Fruit fly (Drosophila melanogaster): ENCODE measurements around the gene MED15.

DNA sequence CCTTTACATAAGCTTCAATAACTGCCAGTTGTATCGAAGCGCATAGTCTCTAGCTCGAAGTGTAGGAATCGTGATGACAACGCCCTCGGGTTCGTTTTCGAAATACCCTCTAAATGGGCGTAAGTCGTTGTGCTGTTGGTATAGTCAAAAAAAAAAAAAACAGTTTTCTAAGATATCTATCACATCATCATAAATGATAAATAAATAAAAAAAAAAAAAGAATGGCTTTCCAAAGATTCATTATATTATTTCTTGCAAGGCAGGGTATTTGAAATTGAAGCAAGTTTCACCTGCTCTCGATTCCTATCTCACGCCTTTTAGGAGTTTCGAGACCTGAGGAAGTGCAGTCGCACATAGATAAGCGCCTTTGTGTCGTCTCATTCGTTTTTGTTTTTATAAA is 20.5 kb downstream of the MED15 start:
- TF ChIP-seq CG8478 (optimal IDR thresholded peaks at IDR 0.05) (no peak), CTCF (optimal IDR thresholded peaks at IDR 0.05) (no peak)

All from S2 (cell line).